Worm (Caenorhabditis elegans): ENCODE data around the gene C17H12.12.

DNA sequence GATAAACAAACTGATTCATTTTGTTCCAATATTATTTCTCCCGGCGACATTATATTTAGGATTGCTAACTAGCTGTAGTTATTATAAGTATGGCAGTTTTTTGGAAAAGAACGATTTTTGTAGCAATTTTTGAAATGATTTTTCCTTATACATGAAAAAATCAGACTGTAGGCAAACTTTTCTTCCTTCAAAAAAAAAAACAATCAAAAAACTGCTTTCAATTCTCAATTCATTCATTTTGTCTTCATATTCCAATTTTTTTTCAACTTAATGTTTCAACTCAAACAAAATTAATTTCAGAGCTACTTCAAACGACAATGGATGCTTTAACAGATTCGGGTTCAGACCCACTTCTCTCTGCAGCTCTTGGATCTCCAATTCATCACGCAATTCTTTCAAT, 16.1 kb downstream of the C17H12.12 start, which contains the start of gene ceh-48:
- TF ChIP-seq zip-5 (tag; optimal IDR thresholded peaks at IDR 0.05) (no peak), ceh-24 (tag; optimal IDR thresholded peaks at IDR 0.05) (no peak), nhr-11 (tag; optimal IDR thresholded peaks at IDR 0.05) (no peak), fkh-6 (tag; optimal IDR thresholded peaks at IDR 0.05) (no peak), unc-55 (GFP tag; optimal IDR thresholded peaks at IDR 0.05) (no peak), hlh-13 (GFP tag; optimal IDR thresholded peaks at IDR 0.05) (no peak), fax-1 (tag; optimal IDR thresholded peaks at IDR 0.05) (no peak), elt-2 (tag; optimal IDR thresholded peaks at IDR 0.05) (no peak), hlh-6 (tag; optimal IDR thresholded peaks at IDR 0.05) (no peak), tbx-2 (tag; optimal IDR thresholded peaks at IDR 0.05) (no peak), ceh-9 (tag; optimal IDR thresholded peaks at IDR 0.05) (no peak)

All from whole organism, late embryonic.